Fruit fly (Drosophila melanogaster): Measurements from ENCODE around the gene mRpL21.
A peak's percentile ranks its signal among the peaks of the same experiment; 100 is the strongest.

Gene mRpL21

DNA sequence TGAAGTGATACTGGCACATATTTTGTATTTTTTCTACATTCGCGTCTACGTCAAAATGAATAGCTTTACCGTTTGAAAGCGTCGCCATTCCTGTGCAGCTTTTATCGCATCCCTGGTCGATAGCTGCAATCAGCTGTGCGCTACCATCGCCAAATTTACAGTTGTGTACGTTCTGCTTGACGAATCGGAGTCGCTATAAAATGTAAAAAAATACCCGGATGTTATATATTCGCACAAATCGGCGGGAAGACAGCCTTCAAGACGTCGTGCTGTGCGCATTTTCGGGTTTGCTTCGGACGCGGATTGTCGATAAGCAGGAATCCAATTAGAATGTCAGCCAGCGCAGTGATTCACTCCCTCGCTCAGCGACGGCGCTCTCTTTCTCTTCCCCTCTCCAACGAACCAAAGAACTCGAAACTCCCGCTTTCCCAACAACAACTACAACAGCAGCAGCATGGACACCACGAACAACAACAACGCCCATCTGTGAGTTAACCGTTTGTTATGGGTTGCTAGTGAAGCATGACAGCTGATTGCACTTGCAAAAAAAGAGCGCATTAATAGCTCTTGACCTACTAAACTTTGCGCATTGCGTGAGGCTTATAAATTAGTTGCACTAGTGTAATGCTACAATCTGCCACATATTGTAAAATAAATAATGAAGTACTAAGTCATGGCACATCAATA lies 39.9 kb upstream of the mRpL21 start (continued):
- TF ChIP-seq C15 (GFP tag; IDR thresholded peaks at IDR 0.05) (no peak), ems (GFP tag; optimal IDR thresholded peaks at IDR 0.05) (no peak), CG12236 (GFP tag; optimal IDR thresholded peaks at IDR 0.05) (no peak), CG5245 (GFP tag; optimal IDR thresholded peaks at IDR 0.05) (no peak), Dip2 (GFP tag; IDR thresholded peaks at IDR 0.05) (no peak), jing (GFP tag; optimal IDR thresholded peaks at IDR 0.05) (no peak), CG8765 (GFP tag; IDR thresholded peaks at IDR 0.05) (0 out of 2 replicates have a peak, but pooled peaks have one; percentile 3), CG3838 (GFP tag; optimal IDR thresholded peaks at IDR 0.05) (no peak), CG12769 (tag; optimal IDR thresholded peaks at IDR 0.05) (no peak), CG6654 (GFP tag; optimal IDR thresholded peaks at IDR 0.05) (no peak), CG2678 (tag; optimal IDR thresholded peaks at IDR 0.05) (no peak), CG9876 (GFP tag; optimal IDR thresholded peaks at IDR 0.05) (no peak), CG7372 (GFP tag; IDR thresholded peaks at IDR 0.05) (no peak), lilli (GFP tag; optimal IDR thresholded peaks at IDR 0.05) (no peak), CG10431 (GFP tag; optimal IDR thresholded peaks at IDR 0.05) (no peak), Adf1 (GFP tag; IDR thresholded peaks at IDR 0.05) (no peak), nerfin-1 (tag; optimal IDR thresholded peaks at IDR 0.05) (no peak), Elba2 (GFP tag; optimal IDR thresholded peaks at IDR 0.05) (no peak), org-1 (GFP tag; optimal IDR thresholded peaks at IDR 0.05) (no peak), dmrt99B (tag; optimal IDR thresholded peaks at IDR 0.05) (no peak), CG9609 (GFP tag; optimal IDR thresholded peaks at IDR 0.05) (no peak), CG17568 (GFP tag; optimal IDR thresholded peaks at IDR 0.05) (no peak), CG17186 (GFP tag; optimal IDR thresholded peaks at IDR 0.05) (peak; percentile 56), NFAT (GFP tag; IDR thresholded peaks at IDR 0.05) (no peak), run (tag; optimal IDR thresholded peaks at IDR 0.05) (no peak), CG13123 (GFP tag; optimal IDR thresholded peaks at IDR 0.05) (no peak), inv (GFP tag; IDR thresholded peaks at IDR 0.05; ENCODE audit: partially characterized antibody) (no peak), oc (tag; optimal IDR thresholded peaks at IDR 0.05) (no peak), CG15696 (tag; optimal IDR thresholded peaks at IDR 0.05) (no peak), jumu (GFP tag; optimal IDR thresholded peaks at IDR 0.05) (no peak), shn (GFP tag; optimal IDR thresholded peaks at IDR 0.05) (no peak), CG10543 (GFP tag; optimal IDR thresholded peaks at IDR 0.05) (no peak), hth (optimal IDR thresholded peaks at IDR 0.05) (no peak), CG14014 (GFP tag; IDR thresholded peaks at IDR 0.05) (no peak), wor (GFP tag; IDR thresholded peaks at IDR 0.05) (no peak), Vsx1 (GFP tag; optimal IDR thresholded peaks at IDR 0.05) (no peak), Taf1 (GFP tag; IDR thresholded peaks at IDR 0.05) (no peak), MESR4 (GFP tag; optimal IDR thresholded peaks at IDR 0.05) (peak; percentile 68), CG16813 (GFP tag; IDR thresholded peaks at IDR 0.05; ENCODE audit: partially characterized antibody) (no peak; the same call in 2 of the 3 replicates), Xrp1 (GFP tag; IDR thresholded peaks at IDR 0.05) (peak; percentile 1; the same call in 1 of the 2 replicates), Hsf (GFP tag; optimal IDR thresholded peaks at IDR 0.05) (peak; percentile 11), gsb-n (tag; optimal IDR thresholded peaks at IDR 0.05) (peak; percentile 73), CG4707 (GFP tag; optimal IDR thresholded peaks at IDR 0.05) (no peak), Stat92E (GFP tag; optimal IDR thresholded peaks at IDR 0.05) (no peak), CG7963 (GFP tag; IDR thresholded peaks at IDR 0.05; ENCODE audit: partially characterized antibody) (no peak), Nf-YA (GFP tag; IDR thresholded peaks at IDR 0.05) (peak; percentile 6; the same call in 1 of the 2 replicates), danr (GFP tag; IDR thresholded peaks at IDR 0.05) (no peak), Trl (optimal IDR thresholded peaks at IDR 0.05) (peak; percentile 77), Trl (GFP tag; optimal IDR thresholded peaks at IDR 0.05) (no peak), NC2α (GFP tag; optimal IDR thresholded peaks at IDR 0.05) (no peak), Lim3 (GFP tag; IDR thresholded peaks at IDR 0.05) (no peak)
